Fruit fly (Drosophila melanogaster) whole organism, embryonic: ENCODE measurements around the gene CG2962.
A peak's percentile ranks its signal among the peaks of the same experiment; 100 is the strongest.

Source experiments
- Atf6 ChIP-seq: fragments of 200-800 bp; sonication (Bioruptor generic); IDR thresholded peaks from 2 replicates; pipeline ENCODE4 v1.3.6; 2022; ENCODE audit warnings: missing biosample characterization, missing genetic modification characterization
- BtbVII ChIP-seq: fragments of 200-800 bp; sonication (Bioruptor generic); optimal IDR thresholded peaks from 3 replicates; lab custom pipeline; 2017; ENCODE audit warnings: missing biosample characterization, mild to moderate bottlenecking, missing genetic modification characterization
- Bteb2 ChIP-seq: fragments of 200-800 bp; sonication (Bioruptor generic); optimal IDR thresholded peaks from 2 replicates; lab custom pipeline; 2016; ENCODE audit warnings: missing biosample characterization, missing genetic modification characterization
- CG12391 ChIP-seq: fragments of 200-800 bp; sonication (Bioruptor generic); optimal IDR thresholded peaks from 3 replicates; lab custom pipeline; 2018; ENCODE audit warnings: missing biosample characterization, mild to moderate bottlenecking, missing genetic modification characterization, moderate library complexity
- CG1602 ChIP-seq: fragments of 200-800 bp; sonication (Bioruptor generic); optimal IDR thresholded peaks from 3 replicates; lab custom pipeline; 2016; ENCODE audit warnings: missing biosample characterization, missing genetic modification characterization
- CG1603 ChIP-seq: fragments of 200-800 bp; sonication (Bioruptor generic); optimal IDR thresholded peaks from 2 replicates; lab custom pipeline; 2019; ENCODE audit warnings: missing biosample characterization, mild to moderate bottlenecking, missing genetic modification characterization, moderate library complexity
- CG17328 ChIP-seq: fragments of 200-800 bp; sonication (Bioruptor generic); IDR thresholded peaks from 2 replicates; pipeline ENCODE4 v1.3.6; 2022; ENCODE audit warnings: missing biosample characterization, missing genetic modification characterization
- CG18619 ChIP-seq: fragments of 200-800 bp; sonication (Bioruptor generic); optimal IDR thresholded peaks from 3 replicates; lab custom pipeline; 2017; ENCODE audit warnings: missing biosample characterization, mild to moderate bottlenecking, missing genetic modification characterization
- CG34422 ChIP-seq: fragments of 200-800 bp; sonication (Bioruptor generic); IDR thresholded peaks from 3 replicates; pipeline ENCODE4 v1.3.6; 2022; ENCODE audit warnings: missing biosample characterization, missing genetic modification characterization
- CG7987 ChIP-seq: fragments of 200-800 bp; sonication (Bioruptor generic); optimal IDR thresholded peaks from 2 replicates; lab custom pipeline; 2018; ENCODE audit warnings: missing biosample characterization, mild to moderate bottlenecking, missing genetic modification characterization, moderate library complexity
- CG9609 ChIP-seq: fragments of 200-800 bp; sonication (Bioruptor generic); optimal IDR thresholded peaks from 3 replicates; lab custom pipeline; 2016; ENCODE audit warnings: missing biosample characterization, missing genetic modification characterization
- CrebB ChIP-seq: fragments of 200-800 bp; sonication (Bioruptor generic); optimal IDR thresholded peaks from 3 replicates; lab custom pipeline; 2018; ENCODE audit warnings: missing biosample characterization, mild to moderate bottlenecking, missing genetic modification characterization
- Dip3 ChIP-seq: fragments of 200-800 bp; sonication (Bioruptor generic); optimal IDR thresholded peaks from 3 replicates; lab custom pipeline; 2016; ENCODE audit warnings: missing biosample characterization, missing genetic modification characterization
- ERR ChIP-seq: fragments of 200-800 bp; sonication (Bioruptor generic); optimal IDR thresholded peaks from 2 replicates; lab custom pipeline; 2016; ENCODE audit warnings: missing biosample characterization, missing genetic modification characterization
- HLH3B ChIP-seq: fragments of 200-800 bp; sonication (Bioruptor generic); IDR thresholded peaks from 2 replicates; pipeline ENCODE4 v1.3.6; 2022; ENCODE audit warnings: missing biosample characterization, missing genetic modification characterization
- HLHmδ ChIP-seq: fragments of 200-800 bp; sonication (Bioruptor generic); optimal IDR thresholded peaks from 2 replicates; lab custom pipeline; 2018; ENCODE audit warnings: missing biosample characterization, mild to moderate bottlenecking, missing genetic modification characterization, moderate library complexity
- Hey ChIP-seq: fragments of 200-800 bp; sonication (Bioruptor generic); optimal IDR thresholded peaks from 3 replicates; lab custom pipeline; 2018; ENCODE audit warnings: missing biosample characterization, mild to moderate bottlenecking, missing genetic modification characterization
- Meics ChIP-seq: fragments of 200-800 bp; sonication (Bioruptor generic); optimal IDR thresholded peaks from 2 replicates; lab custom pipeline; 2017; ENCODE audit warnings: missing biosample characterization, mild to moderate bottlenecking, missing genetic modification characterization
- NC2β ChIP-seq: fragments of 200-800 bp; sonication (Bioruptor generic); optimal IDR thresholded peaks from 2 replicates; lab custom pipeline; 2016; ENCODE audit warnings: missing biosample characterization, missing genetic modification characterization
- Oli ChIP-seq: fragments of 200-800 bp; sonication (Bioruptor generic); optimal IDR thresholded peaks from 2 replicates; lab custom pipeline; 2018; ENCODE audit warnings: missing biosample characterization, mild to moderate bottlenecking, missing genetic modification characterization, moderate library complexity
- Ptx1 ChIP-seq: fragments of 200-800 bp; sonication (Bioruptor generic); IDR thresholded peaks from 2 replicates; pipeline ENCODE4 v1.3.6; 2022; ENCODE audit warnings: missing biosample characterization, missing genetic modification characterization
- ac ChIP-seq: fragments of 200-800 bp; sonication (Bioruptor generic); optimal IDR thresholded peaks from 3 replicates; lab custom pipeline; 2017; ENCODE audit warnings: missing biosample characterization, mild to moderate bottlenecking, missing genetic modification characterization
- ash1 ChIP-seq: fragments of 200-800 bp; sonication (Bioruptor generic); optimal IDR thresholded peaks from 2 replicates; lab custom pipeline; 2018; ENCODE audit warnings: missing biosample characterization, mild to moderate bottlenecking, missing genetic modification characterization
- bcd ChIP-seq: fragments of 200-800 bp; sonication (Bioruptor generic); optimal IDR thresholded peaks from 2 replicates; lab custom pipeline; 2017; ENCODE audit warnings: missing biosample characterization, mild to moderate bottlenecking, missing genetic modification characterization
- bowl ChIP-seq: fragments of 200-800 bp; sonication (Bioruptor generic); IDR thresholded peaks from 2 replicates; pipeline ENCODE4 v1.3.6; 2022; ENCODE audit warnings: missing biosample characterization, missing genetic modification characterization
- cg ChIP-seq: fragments of 200-800 bp; sonication (Bioruptor generic); optimal IDR thresholded peaks from 3 replicates; lab custom pipeline; 2019; ENCODE audit warnings: missing biosample characterization, mild to moderate bottlenecking, missing genetic modification characterization, moderate library complexity
- corto ChIP-seq: fragments of 200-800 bp; sonication (Bioruptor generic); optimal IDR thresholded peaks from 2 replicates; lab custom pipeline; 2016; ENCODE audit warnings: missing biosample characterization, mild to moderate bottlenecking, missing genetic modification characterization, moderate library complexity
- crc ChIP-seq: fragments of 200-800 bp; sonication (Bioruptor generic); optimal IDR thresholded peaks from 2 replicates; lab custom pipeline; 2016; ENCODE audit warnings: missing biosample characterization, missing genetic modification characterization
- dm ChIP-seq: fragments of 200-800 bp; sonication (Bioruptor generic); optimal IDR thresholded peaks from 3 replicates; lab custom pipeline; 2016; ENCODE audit warnings: missing biosample characterization, missing genetic modification characterization
- dmrt99B ChIP-seq: fragments of 200-800 bp; sonication (Bioruptor generic); optimal IDR thresholded peaks from 2 replicates; lab custom pipeline; 2018; ENCODE audit warnings: missing biosample characterization, mild to moderate bottlenecking, missing genetic modification characterization, moderate library complexity
- dysf ChIP-seq: fragments of 200-800 bp; sonication (Bioruptor generic); IDR thresholded peaks from 3 replicates; pipeline ENCODE4 v1.3.6; 2022; ENCODE audit warnings: missing biosample characterization, missing genetic modification characterization
- fru ChIP-seq: fragments of >200 bp; optimal IDR thresholded peaks from 2 replicates; lab custom pipeline; 2017
- fu2 ChIP-seq: fragments of 200-800 bp; sonication (Bioruptor generic); optimal IDR thresholded peaks from 2 replicates; lab custom pipeline; 2016; ENCODE audit warnings: missing biosample characterization, missing genetic modification characterization
- gem ChIP-seq: fragments of 200-800 bp; sonication (Bioruptor generic); optimal IDR thresholded peaks from 2 replicates; lab custom pipeline; 2019; ENCODE audit warnings: missing biosample characterization, mild to moderate bottlenecking, missing genetic modification characterization, moderate library complexity
- her ChIP-seq: fragments of 200-800 bp; sonication (Bioruptor generic); optimal IDR thresholded peaks from 2 replicates; lab custom pipeline; 2016; ENCODE audit warnings: missing biosample characterization, missing genetic modification characterization
- ind ChIP-seq: fragments of 200-800 bp; sonication (Bioruptor generic); optimal IDR thresholded peaks from 3 replicates; lab custom pipeline; 2016; ENCODE audit warnings: missing biosample characterization, missing genetic modification characterization
- kay ChIP-seq: fragments of 200-800 bp; sonication (Bioruptor generic); optimal IDR thresholded peaks from 2 replicates; lab custom pipeline; 2016; ENCODE audit warnings: missing biosample characterization, missing genetic modification characterization
- luna ChIP-seq: fragments of 200-800 bp; sonication (Bioruptor generic); optimal IDR thresholded peaks from 2 replicates; lab custom pipeline; 2016; ENCODE audit warnings: missing biosample characterization, missing genetic modification characterization
- maf-S ChIP-seq: fragments of 200-800 bp; sonication (Bioruptor generic); optimal IDR thresholded peaks from 2 replicates; lab custom pipeline; 2016; ENCODE audit warnings: missing biosample characterization, missing genetic modification characterization
- mam ChIP-seq: fragments of 200-800 bp; sonication (Bioruptor generic); optimal IDR thresholded peaks from 3 replicates; lab custom pipeline; 2016; ENCODE audit warnings: missing biosample characterization, missing genetic modification characterization
- nom ChIP-seq: fragments of 200-800 bp; sonication (Bioruptor generic); optimal IDR thresholded peaks from 2 replicates; lab custom pipeline; 2017; ENCODE audit warnings: missing biosample characterization, missing genetic modification characterization, mild to moderate bottlenecking, moderate library complexity, missing genetic modification reagents
- pnt ChIP-seq: fragments of 200-800 bp; sonication (Bioruptor generic); optimal IDR thresholded peaks from 3 replicates; lab custom pipeline; 2016; ENCODE audit warnings: missing biosample characterization, missing genetic modification characterization
- ranshi ChIP-seq: fragments of 200-800 bp; sonication (Bioruptor generic); IDR thresholded peaks from 2 replicates; pipeline ENCODE4 v1.3.6; 2022; ENCODE audit warnings: missing biosample characterization, missing genetic modification characterization
- row ChIP-seq: fragments of 200-800 bp; sonication (Bioruptor generic); IDR thresholded peaks from 3 replicates; pipeline ENCODE4 v1.3.6; 2022; ENCODE audit warnings: missing biosample characterization, missing genetic modification characterization
- schlank ChIP-seq: fragments of 200-800 bp; sonication (Bioruptor generic); optimal IDR thresholded peaks from 2 replicates; lab custom pipeline; 2018; ENCODE audit warnings: missing biosample characterization, mild to moderate bottlenecking, missing genetic modification characterization
- sens ChIP-seq: fragments of 200-800 bp; sonication (Bioruptor generic); peaks from one replicate; lab custom pipeline; 2016; ENCODE audit warnings: missing biosample characterization, missing genetic modification characterization
- sim ChIP-seq: fragments of 200-800 bp; sonication (Bioruptor generic); IDR thresholded peaks from 2 replicates; pipeline ENCODE4 v1.3.6; 2022; ENCODE audit warnings: missing biosample characterization, missing genetic modification characterization
- tio ChIP-seq: fragments of 200-800 bp; sonication (Bioruptor generic); optimal IDR thresholded peaks from 2 replicates; lab custom pipeline; 2017; ENCODE audit warnings: missing biosample characterization, missing genetic modification characterization, inconsistent platforms
- trem ChIP-seq: fragments of 200-800 bp; optimal IDR thresholded peaks from 3 replicates; lab custom pipeline; 2019; ENCODE audit warnings: missing biosample characterization, mild to moderate bottlenecking, missing genetic modification characterization, moderate library complexity
- vfl ChIP-seq: fragments of 200-800 bp; sonication (Bioruptor generic); optimal IDR thresholded peaks from 2 replicates; lab custom pipeline; 2016; ENCODE audit warnings: missing biosample characterization, missing genetic modification characterization

CG2962 gene

dm6 chrX:10263165-10263956, 46.9 kb upstream of the CG2962 start, which contains the start of gene Hk (continued):
- TF ChIP-seq dysf (GFP tag; lab: Robert Waterston, UW) (peak; percentile 45; the same call in 1 of the 3 replicates), CG18619 (peak; percentile 43), row (peak; percentile 56), ash1 (GFP tag; lab: Kevin White, UChicago) (no peak), ERR (GFP tag; lab: Kevin White, UChicago) (peak; percentile 26), pnt (GFP tag; lab: Kevin White, UChicago) (peak; percentile 3), Ptx1 (GFP tag; lab: Robert Waterston, UW) (peak; percentile 34; the same call in 1 of the 2 replicates), crc (GFP tag; lab: Kevin White, UChicago) (peak; percentile 62), NC2β (no peak), sens (GFP tag; lab: Kevin White, UChicago) (peak; percentile 80), Bteb2 (peak; percentile 25), trem (tag; lab: Kevin White, UChicago) (no peak), tio (peak; percentile 41), Meics (GFP tag; lab: Kevin White, UChicago) (peak; percentile 58), Oli (tag; lab: Kevin White, UChicago) (peak; percentile 46), HLH3B (GFP tag; lab: Robert Waterston, UW) (no peak), cg (GFP tag; lab: Kevin White, UChicago) (peak; percentile 9), dmrt99B (tag; lab: Kevin White, UChicago) (peak; percentile 25), fru (no peak), her (peak; percentile 55), BtbVII (GFP tag; lab: Kevin White, UChicago) (peak; percentile 12), Dip3 (GFP tag; lab: Kevin White, UChicago) (peak; percentile 41), CG1603 (tag; lab: Kevin White, UChicago) (peak; percentile 15), mam (GFP tag; lab: Kevin White, UChicago) (peak; percentile 72), vfl (peak; percentile 29), fu2 (GFP tag; lab: Kevin White, UChicago) (peak; percentile 33), ac (GFP tag; lab: Kevin White, UChicago) (no peak), gem (tag; lab: Kevin White, UChicago) (peak; percentile 67), CrebB (tag; lab: Kevin White, UChicago) (no peak), corto (GFP tag; lab: Kevin White, UChicago) (peak; percentile 16), CG7987 (GFP tag; lab: Kevin White, UChicago) (peak; percentile 7), CG17328 (GFP tag; lab: Robert Waterston, UW) (0 out of 2 replicates have a peak, but pooled peaks have one; percentile 28), CG12391 (tag; lab: Kevin White, UChicago) (peak; percentile 19), CG34422 (no peak), CG9609 (GFP tag; lab: Kevin White, UChicago) (peak; percentile 34), CG1602 (GFP tag; lab: Kevin White, UChicago) (peak; percentile 3), dm (no peak), sim (no peak), ranshi (GFP tag; lab: Robert Waterston, UW) (peak; percentile 52; the same call in 1 of the 2 replicates), bowl (GFP tag; lab: Robert Waterston, UW) (no peak), HLHmδ (no peak), bcd (GFP tag; lab: Kevin White, UChicago) (peak; percentile 9), Atf6 (GFP tag; lab: Robert Waterston, UW) (peak; percentile 13; the same call in 1 of the 2 replicates), Hey (tag; lab: Kevin White, UChicago) (peak; percentile 85), luna (GFP tag; lab: Kevin White, UChicago) (peak; percentile 8), schlank (tag; lab: Kevin White, UChicago) (peak; percentile 56), maf-S (GFP tag; lab: Kevin White, UChicago) (peak; percentile 56), ind (peak; percentile 53), nom (GFP tag; lab: Kevin White, UChicago) (peak; percentile 60), kay (peak; percentile 2)
